Worm (Caenorhabditis elegans): Measurements from ENCODE around the gene K08F8.15.
A peak's percentile ranks its signal among the peaks of the same experiment; 100 is the strongest.

K08F8.15 gene

DNA sequence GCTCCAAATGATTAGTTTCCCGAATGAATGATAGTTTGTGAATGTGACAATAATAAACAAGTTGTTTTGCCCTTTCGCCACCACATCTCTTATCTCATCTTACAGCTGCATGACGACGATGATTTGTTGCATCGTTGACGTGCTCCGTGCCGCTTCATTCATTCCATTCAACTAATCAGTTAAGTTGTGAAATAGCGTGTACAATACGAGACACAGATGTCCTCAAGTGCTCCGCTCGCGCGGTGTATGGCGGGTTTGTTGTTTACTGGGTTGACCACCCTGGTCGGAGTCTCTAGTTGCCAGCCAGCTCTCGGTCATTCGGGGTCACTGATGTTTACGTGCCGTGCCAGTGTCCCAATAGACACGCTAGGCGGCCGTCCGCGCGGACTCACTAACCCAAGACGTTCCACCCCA is 18.7 kb upstream of the K08F8.15 start:
- TF ChIP-seq elt-2 (tag; optimal IDR thresholded peaks at IDR 0.05) (peak; percentile 33), C38D4.7 (GFP tag; optimal IDR thresholded peaks at IDR 0.05) (no peak), gmeb-2 (tag; optimal IDR thresholded peaks at IDR 0.05) (no peak), pat-9 (tag; optimal IDR thresholded peaks at IDR 0.05) (no peak), pax-1 (tag; optimal IDR thresholded peaks at IDR 0.05) (peak; percentile 24), nfya-1 (tag; optimal IDR thresholded peaks at IDR 0.05) (peak; percentile 59), ceh-34 (tag; optimal IDR thresholded peaks at IDR 0.05) (peak; percentile 68), unc-42 (tag; optimal IDR thresholded peaks at IDR 0.05) (peak; percentile 60), ceh-2 (tag; optimal IDR thresholded peaks at IDR 0.05) (peak; percentile 56), tbx-2 (tag; optimal IDR thresholded peaks at IDR 0.05) (peak; percentile 52), elt-4 (tag; optimal IDR thresholded peaks at IDR 0.05) (no peak), che-1 (tag; optimal IDR thresholded peaks at IDR 0.05) (no peak), rnt-1 (tag; optimal IDR thresholded peaks at IDR 0.05) (peak; percentile 14), nhr-11 (tag; optimal IDR thresholded peaks at IDR 0.05) (no peak), ref-2 (tag; optimal IDR thresholded peaks at IDR 0.05) (peak; percentile 28), unc-3 (GFP tag; conservative IDR thresholded peaks at IDR 0.05) (no peak), unc-3 (tag; optimal IDR thresholded peaks at IDR 0.05) (no peak), pha-2 (tag; optimal IDR thresholded peaks at IDR 0.05) (peak; percentile 43), odd-2 (tag; optimal IDR thresholded peaks at IDR 0.05) (no peak), unc-55 (GFP tag; optimal IDR thresholded peaks at IDR 0.05) (peak; percentile 50), T23F11.4 (GFP tag; optimal IDR thresholded peaks at IDR 0.05) (peak; percentile 34), ceh-6 (GFP tag; optimal IDR thresholded peaks at IDR 0.05) (peak; percentile 27), ceh-31 (tag; optimal IDR thresholded peaks at IDR 0.05) (no peak)

DNA sequence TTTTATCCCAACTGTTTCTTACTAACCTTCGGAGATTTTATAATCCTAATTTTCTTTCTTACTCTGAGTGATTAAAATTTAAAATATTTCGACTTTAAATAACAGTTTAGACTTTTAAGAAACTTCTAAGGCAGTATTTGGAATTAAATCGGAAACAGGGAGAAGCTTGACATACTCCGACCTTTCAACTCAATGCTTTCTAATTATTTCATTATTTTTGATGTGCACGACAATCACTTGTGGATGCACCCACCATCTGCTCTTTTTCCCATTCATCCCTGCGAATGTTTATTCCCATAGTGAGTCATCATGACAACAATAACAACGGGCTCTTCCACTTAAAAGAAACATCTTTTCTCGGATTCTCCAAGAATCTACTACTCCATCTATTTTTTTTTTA is 18.0 kb upstream of the K08F8.15 start:
- TF ChIP-seq ama-1 (optimal IDR thresholded peaks at IDR 0.05) (no peak), che-1 (tag; optimal IDR thresholded peaks at IDR 0.05) (no peak)

DNA sequence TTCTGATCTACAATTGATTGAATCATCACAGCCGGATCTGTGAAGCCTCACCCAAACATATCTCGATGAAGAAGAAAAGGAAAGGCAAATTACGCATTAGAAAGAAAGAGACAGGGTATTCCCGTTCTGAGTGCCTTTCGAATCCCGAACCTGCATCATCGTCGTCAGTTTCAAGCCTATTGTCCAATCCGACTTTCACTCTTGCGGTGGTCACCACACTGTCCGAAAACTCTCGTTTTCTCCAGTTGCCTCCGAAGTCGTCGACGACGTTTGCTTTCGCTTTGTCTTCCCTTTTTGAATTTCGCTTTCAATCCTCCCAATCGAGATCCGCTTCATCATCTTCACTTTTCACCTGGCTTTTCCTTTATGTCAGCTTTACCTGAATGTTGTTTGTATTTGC is 17.5 kb upstream of the K08F8.15 start:
- TF ChIP-seq dmd-4 (tag; optimal IDR thresholded peaks at IDR 0.05; ENCODE audit: borderline replicate concordance) (no peak), rnt-1 (tag; optimal IDR thresholded peaks at IDR 0.05) (peak; percentile 83)

ce11 chrII:8750056-8750455 is 16.6 kb upstream of the K08F8.15 start:
- TF ChIP-seq ztf-16 (tag; optimal IDR thresholded peaks at IDR 0.05) (no peak), che-1 (tag; optimal IDR thresholded peaks at IDR 0.05) (no peak), fkh-6 (tag; optimal IDR thresholded peaks at IDR 0.05) (no peak), ceh-45 (GFP tag; IDR thresholded peaks at IDR 0.05) (no peak), ceh-19 (GFP tag; optimal IDR thresholded peaks at IDR 0.05) (no peak), unc-3 (GFP tag; conservative IDR thresholded peaks at IDR 0.05) (no peak), unc-3 (tag; optimal IDR thresholded peaks at IDR 0.05) (no peak), pax-1 (tag; optimal IDR thresholded peaks at IDR 0.05) (no peak), pha-2 (tag; optimal IDR thresholded peaks at IDR 0.05) (no peak), eyg-1 (tag; optimal IDR thresholded peaks at IDR 0.05) (no peak), madf-2 (tag; optimal IDR thresholded peaks at IDR 0.05) (no peak), mec-3 (tag; optimal IDR thresholded peaks at IDR 0.05; ENCODE audit: borderline replicate concordance) (no peak), ttx-3 (tag; optimal IDR thresholded peaks at IDR 0.05) (no peak)

- no peak for TF ChIP-seq pros-1 (tag; optimal IDR thresholded peaks at IDR 0.05)
- TF ChIP-seq F13H6.1 (tag; optimal IDR thresholded peaks at IDR 0.05), result no peak
- TF ChIP-seq pat-9 (tag; optimal IDR thresholded peaks at IDR 0.05), result no peak
- no peak for TF ChIP-seq ceh-2 (tag; optimal IDR thresholded peaks at IDR 0.05)
- TF ChIP-seq ama-1 (optimal IDR thresholded peaks at IDR 0.05), result peak; percentile 10
- TF ChIP-seq ref-2 (tag; optimal IDR thresholded peaks at IDR 0.05), result peak; percentile 66
- TF ChIP-seq sdc-2 (tag; optimal IDR thresholded peaks at IDR 0.05), result peak; percentile 28
- TF ChIP-seq hlh-8 (tag; optimal IDR thresholded peaks at IDR 0.05), result no peak
- TF ChIP-seq ceh-19 (GFP tag; optimal IDR thresholded peaks at IDR 0.05), result no peak
- peak; percentile 21 for TF ChIP-seq rnt-1 (tag; optimal IDR thresholded peaks at IDR 0.05)
- peak; percentile 64 for TF ChIP-seq ceh-31 (tag; optimal IDR thresholded peaks at IDR 0.05)
Observed at ce11 chrII:8751042-8751441, 15.6 kb upstream of the K08F8.15 start.
